Fruit fly (Drosophila melanogaster) whole organism, embryonic: ENCODE measurements around the gene RhoGAP19D.

Experiments used
- ATbp ChIP-seq: fragments of 200-800 bp; sonication (Bioruptor generic); optimal IDR thresholded peaks from 2 replicates; lab custom pipeline; 2017; ENCODE audit warnings: missing biosample characterization, mild to moderate bottlenecking, missing genetic modification characterization, missing genetic modification reagents
- CG10543 ChIP-seq: fragments of 200-800 bp; sonication (Bioruptor generic); optimal IDR thresholded peaks from 3 replicates; lab custom pipeline; 2017; ENCODE audit warnings: missing biosample characterization, mild to moderate bottlenecking, missing genetic modification characterization, moderate library complexity
- CG11456 ChIP-seq: fragments of 200-800 bp; sonication (Bioruptor generic); IDR thresholded peaks from 3 replicates; pipeline ENCODE4 v1.3.6; 2022; ENCODE audit warnings: missing biosample characterization, missing genetic modification characterization
- CG12391 ChIP-seq: fragments of 200-800 bp; sonication (Bioruptor generic); optimal IDR thresholded peaks from 3 replicates; lab custom pipeline; 2018; ENCODE audit warnings: missing biosample characterization, mild to moderate bottlenecking, missing genetic modification characterization, moderate library complexity
- CG13287 ChIP-seq: fragments of 200-800 bp; sonication (Bioruptor generic); IDR thresholded peaks from 2 replicates; pipeline ENCODE4 v1.3.6; 2022; ENCODE audit warnings: missing biosample characterization, missing genetic modification characterization; ENCODE audit not compliant: partially characterized antibody
- CG14014 ChIP-seq: fragments of 200-800 bp; sonication (Bioruptor generic); IDR thresholded peaks from 2 replicates; pipeline ENCODE4 v1.3.6; 2022; ENCODE audit warnings: missing biosample characterization, missing genetic modification characterization
- CG1529 ChIP-seq: fragments of 200-800 bp; sonication (Bioruptor generic); optimal IDR thresholded peaks from 3 replicates; lab custom pipeline; 2018; ENCODE audit warnings: missing biosample characterization, missing genetic modification characterization
- CG17186 ChIP-seq: fragments of 200-800 bp; sonication (Bioruptor generic); optimal IDR thresholded peaks from 3 replicates; lab custom pipeline; 2017; ENCODE audit warnings: missing biosample characterization, missing genetic modification reagents, missing genetic modification characterization
- CG17361 ChIP-seq: fragments of 200-800 bp; sonication (Bioruptor generic); IDR thresholded peaks from 3 replicates; pipeline ENCODE4 v1.3.6; 2022; ENCODE audit warnings: missing biosample characterization, missing genetic modification characterization
- CG17829 ChIP-seq: fragments of 200-800 bp; optimal IDR thresholded peaks from 2 replicates; lab custom pipeline; 2019; ENCODE audit warnings: missing biosample characterization, mild to moderate bottlenecking, missing genetic modification characterization, moderate library complexity
- CG1792 ChIP-seq: fragments of 200-800 bp; sonication (Bioruptor generic); optimal IDR thresholded peaks from 2 replicates; lab custom pipeline; 2016; ENCODE audit warnings: missing biosample characterization, missing genetic modification characterization
- CG31388 ChIP-seq: fragments of 200-800 bp; sonication (Bioruptor generic); optimal IDR thresholded peaks from 2 replicates; lab custom pipeline; 2016; ENCODE audit warnings: missing biosample characterization, missing genetic modification characterization
- CG31441 ChIP-seq: fragments of 200-800 bp; sonication (Bioruptor generic); IDR thresholded peaks from 2 replicates; pipeline ENCODE4 v1.3.6; 2022; ENCODE audit warnings: missing biosample characterization, missing genetic modification characterization
- CG34422 ChIP-seq: fragments of 200-800 bp; sonication (Bioruptor generic); IDR thresholded peaks from 3 replicates; pipeline ENCODE4 v1.3.6; 2022; ENCODE audit warnings: missing biosample characterization, missing genetic modification characterization
- CG7271 ChIP-seq: fragments of 200-800 bp; sonication (Bioruptor generic); optimal IDR thresholded peaks from 2 replicates; lab custom pipeline; 2018; ENCODE audit warnings: missing biosample characterization, mild to moderate bottlenecking, missing genetic modification characterization, moderate library complexity
- D19A ChIP-seq: fragments of 200-800 bp; optimal IDR thresholded peaks from 3 replicates; lab custom pipeline; 2019; ENCODE audit warnings: missing biosample characterization, mild to moderate bottlenecking, missing genetic modification characterization, moderate library complexity
- Deaf1 ChIP-seq: fragments of 200-800 bp; optimal IDR thresholded peaks from 3 replicates; lab custom pipeline; 2019; ENCODE audit warnings: missing biosample characterization, mild to moderate bottlenecking, missing genetic modification characterization, moderate library complexity
- Dip3 ChIP-seq: fragments of 200-800 bp; sonication (Bioruptor generic); optimal IDR thresholded peaks from 3 replicates; lab custom pipeline; 2016; ENCODE audit warnings: missing biosample characterization, missing genetic modification characterization
- Doc3 ChIP-seq: fragments of 200-800 bp; sonication (Bioruptor generic); IDR thresholded peaks from 3 replicates; pipeline ENCODE4 v1.3.6; 2022; ENCODE audit warnings: missing biosample characterization, missing genetic modification characterization; ENCODE audit not compliant: partially characterized antibody
- Hr78 ChIP-seq, 2 experiments: fragments of 200-800 bp in 1 of 2; fragments of >200 bp in 1 of 2; sonication (Bioruptor generic) in 1 of 2; optimal IDR thresholded peaks; 2 replicates each; lab custom pipeline; 2017 to 2019; ENCODE audit warnings: missing biosample characterization in 2 of 2, missing genetic modification characterization in 2 of 2, mild to moderate bottlenecking in 1 of 2, moderate library complexity in 1 of 2
- Jarid2 ChIP-seq: fragments of 200-800 bp; sonication (Bioruptor generic); optimal IDR thresholded peaks from 3 replicates; lab custom pipeline; 2017; ENCODE audit warnings: mild to moderate bottlenecking, missing biosample characterization, missing genetic modification reagents, missing genetic modification characterization
- MBD-R2 ChIP-seq: fragments of 200-800 bp; sonication (Bioruptor generic); IDR thresholded peaks from 2 replicates; pipeline ENCODE4 v1.3.6; 2022; ENCODE audit warnings: missing biosample characterization, missing genetic modification characterization
- Med ChIP-seq: fragments of 200-800 bp; sonication (Bioruptor generic); peaks from one replicate; lab custom pipeline; 2016; ENCODE audit warnings: missing biosample characterization, missing genetic modification characterization, mild to moderate bottlenecking, inconsistent platforms, moderate library complexity
- NC2α ChIP-seq: fragments of 200-800 bp; sonication (Bioruptor generic); optimal IDR thresholded peaks from 2 replicates; lab custom pipeline; 2016; ENCODE audit warnings: missing biosample characterization, missing genetic modification characterization
- Scr ChIP-seq: fragments of 200-800 bp; sonication (Bioruptor generic); IDR thresholded peaks from 2 replicates; pipeline ENCODE4 v1.3.6; 2022; ENCODE audit warnings: missing biosample characterization, missing genetic modification characterization; ENCODE audit not compliant: partially characterized antibody
- ash1 ChIP-seq: fragments of 200-800 bp; sonication (Bioruptor generic); optimal IDR thresholded peaks from 2 replicates; lab custom pipeline; 2018; ENCODE audit warnings: missing biosample characterization, mild to moderate bottlenecking, missing genetic modification characterization
- btn ChIP-seq: fragments of 200-800 bp; sonication (Bioruptor generic); optimal IDR thresholded peaks from 2 replicates; lab custom pipeline; 2016; ENCODE audit warnings: missing biosample characterization, missing genetic modification characterization
- cato ChIP-seq: fragments of 200-800 bp; sonication (Bioruptor generic); optimal IDR thresholded peaks from 2 replicates; lab custom pipeline; 2016; ENCODE audit warnings: missing biosample characterization, missing genetic modification characterization, borderline replicate concordance
- dm ChIP-seq: fragments of 200-800 bp; sonication (Bioruptor generic); optimal IDR thresholded peaks from 3 replicates; lab custom pipeline; 2016; ENCODE audit warnings: missing biosample characterization, missing genetic modification characterization
- ems ChIP-seq: fragments of 200-800 bp; sonication (Bioruptor generic); optimal IDR thresholded peaks from 3 replicates; lab custom pipeline; 2016; ENCODE audit warnings: missing biosample characterization, missing genetic modification characterization
- eve ChIP-seq, 2 experiments: fragments of >200 bp; optimal IDR thresholded peaks; 2 replicates each; lab custom pipeline; 2017; ENCODE audit warnings: missing biosample characterization in 2 of 2, missing genetic modification characterization in 2 of 2
- eyg ChIP-seq: fragments of 200-800 bp; sonication (Bioruptor generic); optimal IDR thresholded peaks from 3 replicates; lab custom pipeline; 2016; ENCODE audit warnings: missing biosample characterization, missing genetic modification characterization
- ftz-f1 ChIP-seq: fragments of 200-800 bp; sonication (Bioruptor generic); optimal IDR thresholded peaks from 2 replicates; lab custom pipeline; 2016; ENCODE audit warnings: missing biosample characterization, missing genetic modification characterization
- jing ChIP-seq: fragments of 200-800 bp; sonication (Bioruptor generic); optimal IDR thresholded peaks from 2 replicates; lab custom pipeline; 2018; ENCODE audit warnings: missing biosample characterization, mild to moderate bottlenecking, missing genetic modification characterization
- lmd ChIP-seq: fragments of 200-800 bp; sonication (Bioruptor generic); IDR thresholded peaks from 2 replicates; pipeline ENCODE4 v1.3.6; 2022; ENCODE audit warnings: missing biosample characterization, missing genetic modification characterization
- nmo ChIP-seq: fragments of 200-800 bp; sonication (Bioruptor generic); optimal IDR thresholded peaks from 2 replicates; lab custom pipeline; 2018; ENCODE audit warnings: missing biosample characterization, mild to moderate bottlenecking, missing genetic modification characterization, moderate library complexity
- pita ChIP-seq: fragments of 200-800 bp; sonication (Bioruptor generic); optimal IDR thresholded peaks from 2 replicates; lab custom pipeline; 2017; ENCODE audit warnings: missing biosample characterization, mild to moderate bottlenecking, missing genetic modification characterization
- rib ChIP-seq: fragments of 200-800 bp; sonication (Bioruptor generic); IDR thresholded peaks from 2 replicates; pipeline ENCODE4 v1.3.6; 2022; ENCODE audit warnings: missing biosample characterization, missing genetic modification characterization
- scrt ChIP-seq: fragments of 200-800 bp; sonication (Bioruptor generic); optimal IDR thresholded peaks from 2 replicates; lab custom pipeline; 2018; ENCODE audit warnings: missing biosample characterization, mild to moderate bottlenecking, missing genetic modification characterization, moderate library complexity
- seq ChIP-seq: fragments of 200-800 bp; sonication (Bioruptor generic); IDR thresholded peaks from 2 replicates; pipeline ENCODE4 v1.3.6; 2022; ENCODE audit warnings: missing biosample characterization, missing genetic modification characterization
- slbo ChIP-seq: fragments of 200-800 bp; sonication (Bioruptor generic); IDR thresholded peaks from 2 replicates; pipeline ENCODE4 v1.3.6; 2022; ENCODE audit warnings: missing biosample characterization, missing genetic modification characterization
- tgo ChIP-seq: fragments of 200-800 bp; sonication (Bioruptor generic); IDR thresholded peaks from 3 replicates; pipeline ENCODE4 v1.3.6; 2022; ENCODE audit warnings: missing biosample characterization, missing genetic modification characterization
- tll ChIP-seq, 2 experiments: fragments of 200-800 bp in 1 of 2; fragments of >200 bp in 1 of 2; sonication (Bioruptor generic) in 1 of 2; optimal IDR thresholded peaks; 2 replicates each; lab custom pipeline; 2017 to 2019; ENCODE audit warnings: missing biosample characterization in 2 of 2, missing genetic modification characterization in 2 of 2, mild to moderate bottlenecking in 1 of 2, moderate library complexity in 1 of 2
- toy ChIP-seq: fragments of 200-800 bp; sonication (Bioruptor generic); IDR thresholded peaks from 2 replicates; pipeline ENCODE4 v1.3.6; 2022; ENCODE audit warnings: missing biosample characterization, missing genetic modification characterization
- trh ChIP-seq: fragments of 200-800 bp; sonication (Bioruptor generic); optimal IDR thresholded peaks from 2 replicates; lab custom pipeline; 2016; ENCODE audit warnings: missing biosample characterization, missing genetic modification characterization
- twi ChIP-seq: fragments of 200-800 bp; optimal IDR thresholded peaks from 2 replicates; lab custom pipeline; 2019; ENCODE audit warnings: missing biosample characterization, mild to moderate bottlenecking, missing genetic modification characterization, moderate library complexity
- unc-4 ChIP-seq: fragments of 200-800 bp; sonication (Bioruptor generic); IDR thresholded peaks from 2 replicates; pipeline ENCODE4 v1.3.6; 2022; ENCODE audit warnings: missing biosample characterization, missing genetic modification characterization; ENCODE audit not compliant: partially characterized antibody
- vfl ChIP-seq: fragments of 200-800 bp; sonication (Bioruptor generic); optimal IDR thresholded peaks from 2 replicates; lab custom pipeline; 2016; ENCODE audit warnings: missing biosample characterization, missing genetic modification characterization
- wek ChIP-seq: fragments of 200-800 bp; sonication (Bioruptor generic); optimal IDR thresholded peaks from 3 replicates; lab custom pipeline; 2018; ENCODE audit warnings: missing biosample characterization, mild to moderate bottlenecking, missing genetic modification characterization, moderate library complexity
- yki ChIP-seq: fragments of >200 bp; optimal IDR thresholded peaks from 3 replicates; lab custom pipeline; 2018
- zfh2 ChIP-seq: fragments of 200-800 bp; sonication (Bioruptor generic); optimal IDR thresholded peaks from 2 replicates; lab custom pipeline; 2016; ENCODE audit warnings: missing biosample characterization, missing genetic modification characterization

RhoGAP19D gene

DNA sequence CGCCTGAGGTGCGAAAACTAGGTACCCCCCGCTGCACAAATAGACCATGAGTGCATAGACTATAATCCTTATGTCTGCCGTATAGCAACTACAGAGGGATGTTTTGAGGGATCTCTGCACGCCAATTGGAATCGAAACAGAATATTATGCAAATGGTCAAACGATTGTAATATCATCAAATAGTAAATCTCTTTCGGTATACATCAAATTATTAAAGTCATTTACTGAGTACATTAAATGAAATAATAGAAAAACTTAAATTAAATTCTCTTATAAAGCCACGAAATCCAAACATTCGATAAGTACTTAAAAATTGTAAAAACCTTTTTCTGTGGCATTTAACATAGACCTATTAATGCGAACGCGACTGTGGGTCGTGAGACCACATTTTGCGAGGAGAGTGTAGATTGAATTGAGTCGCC lies 21.8 kb downstream of the RhoGAP19D start (continued):
- TF ChIP-seq CG31388 (GFP tag; lab: Kevin White, UChicago) (no peak), NC2α (GFP tag; lab: Kevin White, UChicago) (no peak), CG13287 (GFP tag; lab: Robert Waterston, UW) (no peak), CG17829 (tag; lab: Kevin White, UChicago) (peak; percentile 51), CG12391 (peak; percentile 65), tll (GFP tag; optimal IDR thresholded peaks at IDR 0.05; lab: Kevin White, UChicago) (no peak), Hr78 (GFP tag; optimal IDR thresholded peaks at IDR 0.05; lab: Kevin White, UChicago) (peak in 1 of 2 experiments; percentile 47), wek (no peak), Deaf1 (tag; lab: Kevin White, UChicago) (peak; percentile 21), CG14014 (no peak), ems (GFP tag; lab: Kevin White, UChicago) (peak; percentile 40), ATbp (GFP tag; lab: Kevin White, UChicago) (peak; percentile 15), vfl (no peak), CG1792 (peak; percentile 5), Scr (no peak), eyg (GFP tag; lab: Kevin White, UChicago) (no peak), CG31441 (GFP tag; lab: Robert Waterston, UW) (peak; percentile 69), Jarid2 (no peak), yki (lab: Kevin White, UChicago) (no peak), ftz-f1 (GFP tag; lab: Kevin White, UChicago) (no peak), MBD-R2 (GFP tag; lab: Robert Waterston, UW) (no peak), Med (GFP tag; lab: Kevin White, UChicago) (peak; percentile 84), nmo (GFP tag; lab: Kevin White, UChicago) (peak; percentile 75), dm (GFP tag; lab: Kevin White, UChicago) (peak; percentile 21), slbo (GFP tag; lab: Robert Waterston, UW) (peak; percentile 46), CG1529 (GFP tag; lab: Kevin White, UChicago) (peak; percentile 61), seq (GFP tag; lab: Robert Waterston, UW) (peak; percentile 36; the same call in 1 of the 2 replicates), cato (GFP tag; lab: Kevin White, UChicago) (peak; percentile 14), toy (GFP tag; lab: Robert Waterston, UW) (no peak), tgo (GFP tag; lab: Robert Waterston, UW) (no peak; the same call in 2 of the 3 replicates), pita (GFP tag; lab: Kevin White, UChicago) (no peak), jing (GFP tag; lab: Kevin White, UChicago) (peak; percentile 21), eve (GFP tag; optimal IDR thresholded peaks at IDR 0.05; lab: Kevin White, UChicago) (peak in 1 of 2 experiments; percentile 94), btn (peak; percentile 24), ash1 (GFP tag; lab: Kevin White, UChicago) (no peak), Dip3 (GFP tag; lab: Kevin White, UChicago) (peak; percentile 34), trh (GFP tag; lab: Kevin White, UChicago) (peak; percentile 6), scrt (peak; percentile 18), CG17186 (GFP tag; lab: Kevin White, UChicago) (no peak), unc-4 (GFP tag; lab: Robert Waterston, UW) (no peak), CG17361 (peak; percentile 79), Doc3 (GFP tag; lab: Robert Waterston, UW) (no peak), twi (tag; lab: Kevin White, UChicago) (peak; percentile 15), CG10543 (peak; percentile 21), rib (GFP tag; lab: Robert Waterston, UW) (0 out of 2 replicates have a peak, but pooled peaks have one; percentile 27), CG34422 (GFP tag; lab: Robert Waterston, UW) (0 out of 3 replicates have a peak, but pooled peaks have one; percentile 5), CG11456 (no peak), D19A (tag; lab: Kevin White, UChicago) (peak; percentile 63), lmd (GFP tag; lab: Robert Waterston, UW) (peak; percentile 46), CG7271 (tag; lab: Kevin White, UChicago) (no peak), zfh2 (GFP tag; lab: Kevin White, UChicago) (peak; percentile 12)
